Fruit fly (Drosophila melanogaster) whole organism, embryonic: ENCODE data around the gene CG31778.

ENCODE experiments used
- CG13287 ChIP-seq: fragments of 200-800 bp; sonication (Bioruptor generic); IDR thresholded peaks from 2 replicates; pipeline ENCODE4 v1.3.6; 2022; ENCODE audit warnings: missing biosample characterization, missing genetic modification characterization; ENCODE audit not compliant: partially characterized antibody
- Gug ChIP-seq: fragments of 200-800 bp; sonication (Bioruptor generic); IDR thresholded peaks from 4 replicates; pipeline ENCODE4 v1.3.6; 2022; ENCODE audit warnings: missing biosample characterization, missing genetic modification characterization
- bowl ChIP-seq: fragments of 200-800 bp; sonication (Bioruptor generic); IDR thresholded peaks from 2 replicates; pipeline ENCODE4 v1.3.6; 2022; ENCODE audit warnings: missing biosample characterization, missing genetic modification characterization

DNA sequence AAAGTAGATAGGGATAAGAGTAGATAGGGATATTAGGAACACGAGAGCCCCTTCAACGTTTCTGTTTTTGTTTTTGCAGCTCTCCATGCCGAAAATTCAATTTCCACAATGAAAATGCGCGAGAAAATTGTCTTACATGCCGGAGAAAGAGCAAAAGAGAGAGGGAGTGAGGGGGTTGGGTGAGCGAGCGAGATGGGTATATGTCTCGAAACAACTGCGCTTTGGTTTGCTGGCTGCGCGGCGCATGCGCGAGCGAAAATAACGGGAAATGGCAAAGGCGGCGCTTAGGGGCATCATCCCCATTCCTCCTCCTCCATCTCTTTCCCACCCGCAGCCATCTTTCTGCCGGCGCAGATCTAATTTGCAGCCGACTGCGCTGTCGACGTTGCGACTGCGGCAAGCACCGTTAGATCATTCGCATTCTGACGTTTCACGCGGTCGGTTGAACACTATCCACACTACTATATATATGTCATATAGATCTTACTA lies 42.9 kb downstream of the CG31778 start, which contains the start of gene Drgx:
- TF ChIP-seq CG13287 (GFP tag; lab: Robert Waterston, UW) (peak; percentile 31; the same call in 1 of the 2 replicates), Gug (GFP tag; lab: Robert Waterston, UW) (no peak), bowl (GFP tag; lab: Robert Waterston, UW) (no peak)
